Fruit fly (Drosophila melanogaster) whole organism, prepupa: ENCODE results near the gene Polr1E.

Source experiments
- Blimp-1 ChIP-seq: fragments of 200-800 bp; sonication (Bioruptor generic); optimal IDR thresholded peaks from 3 replicates; lab custom pipeline; 2017; ENCODE audit warnings: missing biosample characterization, missing genetic modification characterization, mild to moderate bottlenecking, moderate library complexity, missing genetic modification reagents
- CG8119 ChIP-seq: fragments of 200-800 bp; sonication (Bioruptor generic); IDR thresholded peaks from 3 replicates; pipeline ENCODE4 v1.3.6; 2022; ENCODE audit warnings: missing biosample characterization, missing genetic modification characterization
- Hr39 ChIP-seq: fragments of 200-800 bp; sonication (Bioruptor generic); optimal IDR thresholded peaks from 2 replicates; lab custom pipeline; 2016; ENCODE audit warnings: missing biosample characterization, missing genetic modification characterization
- net ChIP-seq: fragments of 200-800 bp; sonication (Bioruptor generic); optimal IDR thresholded peaks from 3 replicates; lab custom pipeline; 2016; ENCODE audit warnings: missing biosample characterization, missing genetic modification characterization

DNA sequence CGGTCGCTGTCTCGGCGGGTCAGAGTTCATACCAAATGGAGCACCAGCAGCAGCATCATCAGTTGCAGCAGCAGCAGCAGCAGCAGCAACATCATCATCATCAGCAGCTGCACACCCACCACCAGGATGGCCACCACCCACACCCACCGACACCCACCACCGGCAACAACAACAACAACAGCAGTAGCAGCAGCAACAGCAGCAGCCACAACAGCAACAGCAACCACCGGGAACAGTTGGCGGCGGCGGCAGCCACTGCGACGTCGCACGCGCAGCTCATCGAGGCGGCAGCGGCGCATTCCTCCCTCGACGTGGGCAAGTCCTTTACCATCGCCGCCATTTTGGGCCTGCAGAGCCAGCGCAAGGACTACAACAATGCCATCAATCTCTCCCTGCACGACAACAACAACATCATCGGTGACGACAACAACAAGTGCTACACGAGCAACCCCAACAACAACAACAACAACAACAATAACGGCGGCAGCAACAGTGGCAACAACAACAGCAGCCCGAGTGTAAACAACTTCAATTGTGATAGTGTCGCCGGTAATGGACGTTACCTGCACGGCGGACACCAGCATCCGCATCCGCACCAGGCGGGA is 31.7 kb downstream of the Polr1E start:
- no peak for TF ChIP-seq Blimp-1
- TF ChIP-seq Hr39 = no peak
- no peak for TF ChIP-seq CG8119 (GFP tag; lab: Robert Waterston, UW)
- no peak for TF ChIP-seq net (GFP tag; lab: Kevin White, UChicago)
